Worm (Caenorhabditis elegans) whole organism, L2 larva: ENCODE data around the gene col-144.
A peak's percentile ranks its signal among the peaks of the same experiment; 100 is the strongest.

ENCODE experiments used
- lsy-2 ChIP-seq, 2 experiments: fragments of 150-350 bp in 1 of 2; sonication (generic microtip) in 1 of 2; optimal IDR thresholded peaks; 2 replicates each; lab custom pipeline; 2014 to 2017; ENCODE audit warnings: missing biosample characterization in 2 of 2, missing genetic modification characterization in 2 of 2
- nhr-23 ChIP-seq: fragments of 150-350 bp; optimal IDR thresholded peaks from 2 replicates; lab custom pipeline; 2014; ENCODE audit warnings: missing biosample characterization, missing genetic modification reagents, missing genetic modification characterization
- nhr-25 ChIP-seq: fragments of 150-350 bp; sonication (generic microtip); optimal IDR thresholded peaks from 3 replicates; lab custom pipeline; 2014; ENCODE audit warnings: missing biosample characterization, missing genetic modification characterization
- nhr-77 ChIP-seq: fragments of 150-350 bp; optimal IDR thresholded peaks from 2 replicates; lab custom pipeline; 2014; ENCODE audit warnings: missing biosample characterization, missing genetic modification characterization
- skn-1 ChIP-seq: sonication (generic microtip); optimal IDR thresholded peaks from 2 replicates; lab custom pipeline; 2017; ENCODE audit warnings: missing biosample characterization, missing genetic modification characterization

DNA sequence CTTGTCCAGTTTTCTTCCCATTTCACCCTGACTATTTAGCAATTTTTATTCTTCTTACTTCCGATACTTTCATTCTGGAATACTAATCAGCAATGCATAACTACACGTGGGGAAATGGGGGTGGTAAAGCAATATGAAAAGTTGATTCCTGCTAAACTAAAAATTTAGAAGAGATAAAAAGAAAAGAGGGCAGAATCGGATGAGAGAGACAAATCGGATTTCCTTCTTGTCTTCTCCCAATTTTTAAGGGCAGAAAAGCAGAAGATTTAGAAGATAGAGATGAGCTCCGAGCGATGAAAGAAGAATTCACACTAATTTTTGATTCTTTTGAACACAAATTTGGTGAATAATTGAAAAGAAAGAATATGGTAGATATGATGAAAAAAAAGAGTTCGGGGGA is 33.6 kb upstream of the col-144 start:
- TF ChIP-seq lsy-2 (tag; optimal IDR thresholded peaks at IDR 0.05; lab: Kevin White, UChicago) (peak in 1 of 2 experiments; percentile 22), skn-1 (tag; lab: Kevin White, UChicago) (no peak), nhr-23 (tag; lab: Kevin White, UChicago) (no peak), nhr-25 (tag; lab: Kevin White, UChicago) (no peak), nhr-77 (tag; lab: Kevin White, UChicago) (no peak)
